Fruit fly (Drosophila melanogaster) whole organism, larva: Measurements from ENCODE around the gene Grl62c.

Experiments used
- noc ChIP-seq: fragments of 200-800 bp; sonication (Bioruptor generic); optimal IDR thresholded peaks from 3 replicates; lab custom pipeline; 2019; ENCODE audit warnings: missing biosample characterization, mild to moderate bottlenecking, missing genetic modification characterization, moderate library complexity

Gene Grl62c

DNA sequence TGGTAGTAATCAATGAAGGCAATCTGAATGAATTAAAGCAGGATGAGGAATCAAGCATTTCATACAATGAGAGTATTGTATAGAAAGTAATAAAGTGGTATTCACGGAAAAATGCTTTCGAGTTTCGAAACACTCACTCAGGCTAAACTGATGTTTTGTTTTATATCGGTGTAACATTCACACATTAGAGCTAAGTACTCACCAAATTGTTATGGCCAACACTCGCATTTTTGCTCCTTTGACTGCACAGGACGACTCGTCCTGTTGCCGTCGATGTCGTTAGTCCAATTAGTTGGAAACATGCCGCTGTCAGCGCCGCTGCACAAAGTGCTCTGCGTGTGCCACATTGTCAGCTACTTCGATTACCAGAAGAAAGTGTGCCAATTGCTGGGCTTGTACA is at the start of gene Grl62c:
Gene Grl62c, plus strand, starts transcription at position 301 of the 400 bp plus-strand sequence.
- TF ChIP-seq noc (tag; lab: Kevin White, UChicago): no peak

DNA sequence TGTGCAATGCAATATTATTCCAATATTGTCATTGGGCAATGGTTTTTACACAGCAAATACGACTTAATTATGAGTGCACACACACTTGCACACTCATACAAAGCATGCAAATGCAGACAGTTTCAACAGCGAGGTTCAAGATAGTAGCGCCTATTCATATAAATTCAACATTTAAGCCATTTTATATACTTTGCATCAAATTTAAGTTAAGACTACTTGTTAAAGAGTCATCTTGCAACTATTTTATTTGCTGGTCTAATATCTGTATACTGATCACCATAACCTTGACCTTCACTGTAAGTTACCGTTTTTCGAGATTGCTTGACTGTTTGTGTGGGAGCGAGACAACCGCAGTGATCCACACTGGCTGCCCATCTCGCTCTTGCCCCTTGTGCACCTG is 41.4 kb upstream of the Grl62c start:
- no peak for TF ChIP-seq noc (tag; lab: Kevin White, UChicago)

DNA sequence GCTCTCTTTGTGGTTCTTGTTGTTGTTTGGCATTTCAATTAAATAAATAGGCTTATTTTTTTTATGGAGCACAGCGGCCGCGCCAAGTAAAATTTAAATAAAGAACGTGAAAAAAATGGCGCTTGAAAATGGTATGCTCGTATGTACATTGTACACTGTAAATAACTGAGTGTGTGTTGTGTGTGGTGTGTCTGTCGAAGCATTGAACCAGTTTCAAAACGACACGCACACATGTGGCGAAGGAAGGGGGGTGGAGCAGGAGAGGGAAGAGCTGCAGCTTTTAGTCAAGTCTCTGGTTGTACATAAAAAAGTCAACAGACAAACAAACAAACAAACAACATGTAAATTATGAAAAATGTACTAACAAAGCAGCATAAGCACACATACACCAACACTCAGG is 22.1 kb upstream of the Grl62c start:
- TF ChIP-seq noc (tag; lab: Kevin White, UChicago): no peak

DNA sequence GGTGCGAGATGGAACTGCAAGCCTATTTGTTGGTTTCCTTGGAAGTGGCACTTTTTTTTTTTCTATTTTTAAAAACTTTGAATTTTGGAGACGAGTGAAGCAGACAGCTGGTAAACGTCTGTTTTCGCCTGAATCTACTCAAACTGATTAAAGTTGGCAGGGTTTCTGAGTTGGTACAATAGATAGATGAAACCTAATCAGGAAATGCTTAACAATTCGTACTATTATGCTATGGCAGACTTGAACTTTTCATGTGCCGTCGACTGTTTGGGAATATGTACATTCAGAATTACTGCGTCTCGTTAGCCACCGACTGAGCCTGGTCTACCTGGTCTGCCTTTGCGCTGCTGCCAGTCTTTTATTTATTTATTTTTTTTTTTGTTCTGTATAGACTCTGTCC is 21.2 kb upstream of the Grl62c start, which contains the start of gene CG42841:
Gene CG42841, minus strand, starts transcription at position 101 of the 400 bp plus-strand sequence.
- TF ChIP-seq noc (tag; lab: Kevin White, UChicago): no peak

DNA sequence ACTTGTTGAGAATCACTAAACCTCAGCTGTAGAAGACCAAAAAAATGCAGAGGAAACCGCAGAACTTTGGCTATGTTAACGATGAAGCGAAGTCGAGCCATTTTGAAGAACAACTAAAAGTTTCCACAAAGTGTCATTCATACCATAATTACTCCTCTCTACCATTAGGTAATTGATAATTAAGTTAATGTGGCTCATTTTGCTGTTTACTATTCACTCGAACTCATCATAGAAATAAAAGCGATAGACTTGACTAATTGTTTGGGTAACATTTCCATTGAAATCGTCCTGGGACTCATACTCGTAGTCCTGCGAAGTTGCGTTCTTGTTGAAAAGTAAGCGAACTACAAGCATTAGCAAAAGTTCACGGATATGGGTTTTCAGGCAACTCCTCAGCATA is 4.9 kb upstream of the Grl62c start, which contains the start of gene Grl62a:
Gene Grl62a, minus strand, starts transcription at position 101 of the 400 bp plus-strand sequence.
- no peak for TF ChIP-seq noc (tag; lab: Kevin White, UChicago)

DNA sequence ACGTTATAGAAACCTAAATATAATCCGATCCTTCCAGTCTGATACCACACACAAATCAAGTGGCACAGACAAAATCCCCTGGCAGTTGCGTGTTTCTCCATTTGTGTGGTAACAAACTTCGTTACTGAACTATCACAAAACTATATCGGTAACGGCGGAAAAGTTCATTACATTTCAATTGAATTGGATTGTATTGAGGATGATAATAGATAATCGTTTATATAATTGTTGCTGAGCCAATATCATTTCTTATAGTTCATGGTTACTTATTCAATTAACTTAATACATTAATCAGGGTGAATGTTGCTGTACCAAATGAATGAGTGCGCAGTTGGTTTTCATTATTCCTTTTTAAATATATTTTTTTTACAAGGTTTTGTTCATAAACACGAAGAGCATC is 3.5 kb upstream of the Grl62c start, which contains the start of gene Grl62b:
Gene Grl62b, minus strand, starts transcription at position 101 of the 400 bp plus-strand sequence.
- TF ChIP-seq noc (tag; lab: Kevin White, UChicago): no peak

DNA sequence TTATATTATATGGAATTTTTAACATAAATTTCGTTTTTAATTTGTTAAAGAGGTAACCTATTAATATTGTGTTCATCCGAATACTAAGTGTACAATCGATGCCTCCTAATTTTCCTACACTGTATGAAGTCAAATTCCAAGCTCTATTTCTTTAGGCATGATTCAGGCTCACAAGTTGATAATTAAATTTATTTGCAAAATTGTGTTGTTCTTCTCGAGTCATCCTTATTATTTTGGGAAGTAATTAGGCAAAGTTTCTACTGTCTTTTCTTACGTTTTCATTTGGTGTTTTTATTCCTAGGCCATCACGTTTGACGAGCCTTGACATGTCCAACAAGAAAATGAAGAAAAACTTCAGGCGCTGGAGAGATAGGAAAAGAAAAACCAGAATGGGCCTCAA is 11.3 kb downstream of the Grl62c start, which contains the start of gene CG42355:
Gene CG42355, minus strand, starts transcription at position 101 of the 400 bp plus-strand sequence.
- no peak for TF ChIP-seq noc (tag; lab: Kevin White, UChicago)
